Worm (Caenorhabditis elegans) whole organism, L4 larva: ENCODE results near the gene F33E11.2.

Experiments used
- F10B5.3 ChIP-seq: sonication (generic microtip); optimal IDR thresholded peaks from 2 replicates; lab custom pipeline; 2016; ENCODE audit warnings: mild to moderate bottlenecking, missing genetic modification characterization, missing compliant biosample characterization
- F49E8.2 ChIP-seq: sonication (generic microtip); optimal IDR thresholded peaks from 2 replicates; lab custom pipeline; 2016; ENCODE audit warnings: missing compliant biosample characterization, mild to moderate bottlenecking, missing genetic modification characterization, borderline replicate concordance
- ZK337.2 ChIP-seq: fragments of 200-800 bp; sonication (Bioruptor generic); IDR thresholded peaks from 2 replicates; pipeline ENCODE4 v1.3.6; 2022; ENCODE audit warnings: missing genetic modification reagents, missing genetic modification characterization, missing compliant biosample characterization
- ZK546.5 ChIP-seq, 2 experiments: sonication (generic microtip); optimal IDR thresholded peaks; 2 replicates each; lab custom pipeline; 2017; ENCODE audit warnings: missing biosample characterization in 2 of 2, missing genetic modification characterization in 2 of 2
- ama-1 ChIP-seq: fragments of 150-350 bp; optimal IDR thresholded peaks from 2 replicates; lab custom pipeline; 2014; ENCODE audit warnings: inconsistent platforms, mixed read lengths
- arid-1 ChIP-seq: fragments of 200-800 bp; sonication (Bioruptor generic); conservative IDR thresholded peaks from 2 replicates; pipeline ENCODE4 v1.3.6; 2022; ENCODE audit warnings: missing genetic modification reagents, missing genetic modification characterization, missing compliant biosample characterization
- ceh-20 ChIP-seq: fragments of 200-800 bp; sonication (Bioruptor generic); IDR thresholded peaks from 2 replicates; pipeline ENCODE4 v1.3.6; 2022; ENCODE audit warnings: missing genetic modification reagents, missing genetic modification characterization, missing compliant biosample characterization
- ceh-28 ChIP-seq: fragments of 150-350 bp; optimal IDR thresholded peaks from 2 replicates; lab custom pipeline; 2014; ENCODE audit warnings: missing biosample characterization, missing genetic modification reagents, missing genetic modification characterization
- ceh-44 ChIP-seq: fragments of 200-800 bp; sonication (Bioruptor generic); IDR thresholded peaks from 2 replicates; pipeline ENCODE4 v1.3.6; 2022; ENCODE audit warnings: missing genetic modification reagents, missing genetic modification characterization, missing compliant biosample characterization
- ceh-82 ChIP-seq: sonication (generic microtip); optimal IDR thresholded peaks from 2 replicates; lab custom pipeline; 2017; ENCODE audit warnings: missing biosample characterization, missing genetic modification characterization
- cey-2 ChIP-seq: sonication (generic microtip); optimal IDR thresholded peaks from 3 replicates; lab custom pipeline; 2017; ENCODE audit warnings: missing genetic modification characterization, mild to moderate bottlenecking, missing compliant biosample characterization, antibody characterized with exemption, borderline replicate concordance; ENCODE audit not compliant: insufficient read depth
- ctbp-1 ChIP-seq: fragments of 200-800 bp; sonication (Bioruptor generic); IDR thresholded peaks from 2 replicates; pipeline ENCODE4 v1.3.6; 2022; ENCODE audit warnings: missing genetic modification reagents, missing genetic modification characterization, missing compliant biosample characterization
- daf-12 ChIP-seq: fragments of 150-350 bp; optimal IDR thresholded peaks from 2 replicates; lab custom pipeline; 2014; ENCODE audit warnings: missing biosample characterization, missing genetic modification reagents, missing genetic modification characterization
- daf-19 ChIP-seq: fragments of 200-800 bp; sonication (Bioruptor generic); conservative IDR thresholded peaks from 2 replicates; pipeline ENCODE4 v1.3.6; 2022; ENCODE audit warnings: missing genetic modification characterization, missing compliant biosample characterization
- dmd-6 ChIP-seq: fragments of 200-800 bp; sonication (Bioruptor generic); IDR thresholded peaks from 2 replicates; pipeline ENCODE4 v1.3.6; 2022; ENCODE audit warnings: missing genetic modification reagents, missing genetic modification characterization, missing compliant biosample characterization
- dmd-8 ChIP-seq: fragments of 200-800 bp; sonication (Bioruptor generic); IDR thresholded peaks from 2 replicates; pipeline ENCODE4 v1.3.6; 2022; ENCODE audit warnings: missing genetic modification characterization, missing compliant biosample characterization
- dpl-1 ChIP-seq: fragments of 150-350 bp; optimal IDR thresholded peaks from 2 replicates; lab custom pipeline; 2014; ENCODE audit warnings: missing biosample characterization, missing genetic modification reagents, missing genetic modification characterization
- dve-1 ChIP-seq: sonication (generic microtip); optimal IDR thresholded peaks from 2 replicates; lab custom pipeline; 2017; ENCODE audit warnings: antibody characterized with exemption, mild to moderate bottlenecking, missing genetic modification characterization, missing compliant biosample characterization; ENCODE audit not compliant: insufficient read depth
- egl-27 ChIP-seq: sonication (generic microtip); optimal IDR thresholded peaks from 3 replicates; lab custom pipeline; 2017; ENCODE audit warnings: missing biosample characterization, missing genetic modification reagents, missing genetic modification characterization
- egl-43 ChIP-seq: fragments of 200-800 bp; sonication (Bioruptor generic); IDR thresholded peaks from 2 replicates; pipeline ENCODE4 v1.3.6; 2022; ENCODE audit warnings: missing genetic modification reagents, missing genetic modification characterization, missing compliant biosample characterization
- gei-8 ChIP-seq: fragments of 200-800 bp; sonication (Bioruptor generic); optimal IDR thresholded peaks from 2 replicates; lab custom pipeline; 2018; ENCODE audit warnings: mild to moderate bottlenecking, missing genetic modification characterization, missing compliant biosample characterization
- hlh-11 ChIP-seq: fragments of 200-800 bp; sonication (Bioruptor generic); optimal IDR thresholded peaks from 2 replicates; lab custom pipeline; 2018; ENCODE audit warnings: mild to moderate bottlenecking, missing genetic modification characterization, missing compliant biosample characterization
- hlh-30 ChIP-seq: sonication (generic microtip); optimal IDR thresholded peaks from 2 replicates; lab custom pipeline; 2017; ENCODE audit warnings: antibody characterized with exemption, mild to moderate bottlenecking, missing genetic modification characterization, missing compliant biosample characterization; ENCODE audit not compliant: insufficient read depth
- hmg-1.1 ChIP-seq: fragments of 200-800 bp; sonication (Bioruptor generic); IDR thresholded peaks from 2 replicates; pipeline ENCODE4 v1.3.6; 2022; ENCODE audit warnings: missing genetic modification reagents, missing genetic modification characterization, missing compliant biosample characterization
- lin-1 ChIP-seq: fragments of 200-800 bp; sonication (Bioruptor generic); IDR thresholded peaks from 2 replicates; pipeline ENCODE4 v1.3.6; 2022; ENCODE audit warnings: missing genetic modification reagents, missing genetic modification characterization, missing compliant biosample characterization
- lin-13 ChIP-seq: fragments of 150-350 bp; optimal IDR thresholded peaks from 2 replicates; lab custom pipeline; 2014; ENCODE audit warnings: missing biosample characterization, missing genetic modification reagents, missing genetic modification characterization
- lin-15B ChIP-seq: fragments of 150-350 bp; sonication (generic microtip); optimal IDR thresholded peaks from 3 replicates; lab custom pipeline; 2014; ENCODE audit warnings: missing biosample characterization, missing genetic modification characterization
- lin-29 ChIP-seq: fragments of 200-800 bp; sonication (Bioruptor generic); IDR thresholded peaks from 2 replicates; pipeline ENCODE4 v1.3.6; 2022; ENCODE audit warnings: missing genetic modification reagents, missing genetic modification characterization, missing compliant biosample characterization
- lin-38 ChIP-seq: fragments of 200-800 bp; sonication (Bioruptor generic); IDR thresholded peaks from 2 replicates; pipeline ENCODE4 v1.3.6; 2022; ENCODE audit warnings: missing genetic modification reagents, missing genetic modification characterization, missing compliant biosample characterization
- lin-39 ChIP-seq: fragments of 150-350 bp; optimal IDR thresholded peaks from 2 replicates; lab custom pipeline; 2014; ENCODE audit warnings: missing biosample characterization, missing genetic modification reagents, missing genetic modification characterization
- madf-9 ChIP-seq: fragments of 200-800 bp; sonication (Bioruptor generic); conservative IDR thresholded peaks from 2 replicates; pipeline ENCODE4 v1.3.6; 2022; ENCODE audit warnings: missing genetic modification reagents, missing genetic modification characterization, missing compliant biosample characterization
- mdl-1 ChIP-seq, 2 experiments: fragments of 150-350 bp in 1 of 2; sonication (generic microtip) in 1 of 2; optimal IDR thresholded peaks; 2 replicates each; lab custom pipeline; 2014 to 2017; ENCODE audit warnings: missing biosample characterization in 2 of 2, missing genetic modification characterization in 2 of 2
- mdt-29 ChIP-seq: fragments of 200-800 bp; sonication (Bioruptor generic); IDR thresholded peaks from 2 replicates; pipeline ENCODE4 v1.3.6; 2022; ENCODE audit warnings: missing genetic modification reagents, missing genetic modification characterization, missing compliant biosample characterization
- mxl-2 ChIP-seq: fragments of 200-800 bp; sonication (Bioruptor generic); conservative IDR thresholded peaks from 2 replicates; pipeline ENCODE4 v1.3.6; 2022; ENCODE audit warnings: missing genetic modification reagents, missing genetic modification characterization, missing compliant biosample characterization
- mxl-3 ChIP-seq: fragments of 200-800 bp; sonication (Bioruptor generic); optimal IDR thresholded peaks from 2 replicates; lab custom pipeline; 2018; ENCODE audit warnings: mild to moderate bottlenecking, missing genetic modification characterization, missing compliant biosample characterization
- nhr-102 ChIP-seq: sonication (generic microtip); optimal IDR thresholded peaks from 2 replicates; lab custom pipeline; 2016; ENCODE audit warnings: mild to moderate bottlenecking, missing genetic modification characterization, moderate library complexity, missing compliant biosample characterization
- nhr-11 ChIP-seq: fragments of 150-350 bp; optimal IDR thresholded peaks from 2 replicates; lab custom pipeline; 2014; ENCODE audit warnings: missing biosample characterization, missing genetic modification characterization
- nhr-41 ChIP-seq: fragments of 200-800 bp; sonication (Bioruptor generic); IDR thresholded peaks from 2 replicates; pipeline ENCODE4 v1.3.6; 2022; ENCODE audit warnings: missing genetic modification reagents, missing genetic modification characterization, missing compliant biosample characterization
- nhr-42 ChIP-seq: fragments of 200-800 bp; sonication (Bioruptor generic); IDR thresholded peaks from 2 replicates; pipeline ENCODE4 v1.3.6; 2022; ENCODE audit warnings: missing genetic modification characterization, missing compliant biosample characterization
- nhr-48 ChIP-seq: sonication (generic microtip); optimal IDR thresholded peaks from 2 replicates; lab custom pipeline; 2016; ENCODE audit warnings: mild to moderate bottlenecking, missing genetic modification characterization, missing compliant biosample characterization
- php-3 ChIP-seq: fragments of 200-800 bp; sonication (Bioruptor generic); IDR thresholded peaks from 2 replicates; pipeline ENCODE4 v1.3.6; 2022; ENCODE audit warnings: missing genetic modification reagents, missing genetic modification characterization, missing compliant biosample characterization
- pqm-1 ChIP-seq: sonication (generic microtip); optimal IDR thresholded peaks from 2 replicates; lab custom pipeline; 2017; ENCODE audit warnings: missing biosample characterization, missing genetic modification characterization
- saeg-2 ChIP-seq: fragments of 200-800 bp; sonication (Bioruptor generic); IDR thresholded peaks from 2 replicates; pipeline ENCODE4 v1.3.6; 2022; ENCODE audit warnings: missing genetic modification reagents, missing genetic modification characterization, missing compliant biosample characterization
- sdz-12 ChIP-seq: fragments of 200-800 bp; sonication (Bioruptor generic); optimal IDR thresholded peaks from 2 replicates; lab custom pipeline; 2018; ENCODE audit warnings: mild to moderate bottlenecking, missing genetic modification characterization, missing compliant biosample characterization
- skn-1 ChIP-seq: fragments of 150-350 bp; optimal IDR thresholded peaks from 2 replicates; lab custom pipeline; 2014; ENCODE audit warnings: missing biosample characterization, missing genetic modification characterization
- tag-97 ChIP-seq: fragments of 200-800 bp; sonication (Bioruptor generic); IDR thresholded peaks from 2 replicates; pipeline ENCODE4 v1.3.6; 2022; ENCODE audit warnings: missing genetic modification characterization, missing compliant biosample characterization
- unc-130 ChIP-seq: sonication (generic microtip); optimal IDR thresholded peaks from 2 replicates; lab custom pipeline; 2016; ENCODE audit warnings: missing genetic modification reagents, missing genetic modification characterization, missing compliant biosample characterization
- vab-7 ChIP-seq: fragments of 200-800 bp; sonication (Bioruptor generic); IDR thresholded peaks from 2 replicates; pipeline ENCODE4 v1.3.6; 2022; ENCODE audit warnings: missing genetic modification reagents, missing genetic modification characterization, missing compliant biosample characterization
- zag-1 ChIP-seq: fragments of 150-350 bp; optimal IDR thresholded peaks from 2 replicates; lab custom pipeline; 2014; ENCODE audit warnings: missing biosample characterization, missing genetic modification characterization
- zfp-3 ChIP-seq: fragments of 200-800 bp; sonication (Bioruptor generic); conservative IDR thresholded peaks from 2 replicates; pipeline ENCODE4 v1.3.6; 2022; ENCODE audit warnings: missing genetic modification reagents, missing genetic modification characterization, missing compliant biosample characterization
- zip-11 ChIP-seq: fragments of 200-800 bp; sonication (Bioruptor generic); IDR thresholded peaks from 2 replicates; pipeline ENCODE4 v1.3.6; 2022; ENCODE audit warnings: missing genetic modification characterization, missing compliant biosample characterization

F33E11.2 gene

ce11 chrV:349054-349453 lies 51.3 kb downstream of the F33E11.2 start, which contains the start of gene atg-9:
atg-9 (plus strand) TSS chrV:349385.
- TF ChIP-seq pqm-1 (tag; lab: Kevin White, UChicago), result no peak
- TF ChIP-seq lin-38 (GFP tag; lab: Robert Waterston, UW), result peak; percentile 97
- peak; percentile 45; the same call in 1 of the 2 replicates for TF ChIP-seq madf-9
- no peak for TF ChIP-seq saeg-2 (GFP tag; lab: Robert Waterston, UW)
- TF ChIP-seq sdz-12 (GFP tag; lab: Kevin White, UChicago), result no peak
- TF ChIP-seq ceh-28 (tag; lab: Kevin White, UChicago), result no peak
- no peak for TF ChIP-seq nhr-42 (GFP tag; lab: Robert Waterston, UW)
- TF ChIP-seq ZK546.5 (tag; optimal IDR thresholded peaks at IDR 0.05; lab: Kevin White, UChicago), result no peak
- TF ChIP-seq mdl-1 (tag; optimal IDR thresholded peaks at IDR 0.05; lab: Kevin White, UChicago), result peak; percentile 71 to 96
- TF ChIP-seq lin-15B (tag; lab: Kevin White, UChicago), result no peak
- TF ChIP-seq ceh-82 (tag; lab: Kevin White, UChicago), result no peak
- TF ChIP-seq arid-1 (GFP tag; lab: Robert Waterston, UW), result peak; percentile 46; the same call in 1 of the 2 replicates
- TF ChIP-seq php-3 (GFP tag; lab: Robert Waterston, UW), result 0 out of 2 replicates have a peak, but pooled peaks have one; percentile 23
- no peak for TF ChIP-seq zag-1 (tag; lab: Kevin White, UChicago)
- TF ChIP-seq ZK337.2 (GFP tag; lab: Robert Waterston, UW), result no peak
- no peak for TF ChIP-seq daf-19 (GFP tag; lab: Robert Waterston, UW)
- TF ChIP-seq mxl-2 (GFP tag; lab: Robert Waterston, UW), result peak; percentile 58; the same call in 1 of the 2 replicates
- 0 out of 2 replicates have a peak, but pooled peaks have one; percentile 59 for TF ChIP-seq zfp-3 (GFP tag; lab: Robert Waterston, UW)
- no peak for TF ChIP-seq nhr-48
- TF ChIP-seq cey-2, result no peak
- no peak for TF ChIP-seq egl-27 (tag; lab: Kevin White, UChicago)
- no peak for TF ChIP-seq ceh-20
- TF ChIP-seq lin-29 (GFP tag; lab: Robert Waterston, UW), result no peak
- TF ChIP-seq mdt-29 (GFP tag; lab: Robert Waterston, UW), result no peak
- peak; percentile 64 for TF ChIP-seq dpl-1
- TF ChIP-seq F49E8.2, result no peak
- TF ChIP-seq ama-1 (lab: Kevin White, UChicago), result peak; percentile 51
- peak; percentile 85 for TF ChIP-seq lin-1
- no peak for TF ChIP-seq ceh-44 (GFP tag; lab: Robert Waterston, UW)
- no peak for TF ChIP-seq dmd-8
- TF ChIP-seq nhr-11 (tag; lab: Kevin White, UChicago), result no peak
- TF ChIP-seq daf-12 (tag; lab: Kevin White, UChicago), result no peak
- TF ChIP-seq skn-1 (tag; lab: Kevin White, UChicago), result no peak
- TF ChIP-seq hlh-30 (tag; lab: Kevin White, UChicago), result peak; percentile 99
- no peak for TF ChIP-seq egl-43 (GFP tag; lab: Robert Waterston, UW)
- peak; percentile 77 for TF ChIP-seq hmg-1.1
- no peak for TF ChIP-seq zip-11 (GFP tag; lab: Robert Waterston, UW)
- TF ChIP-seq ctbp-1 (GFP tag; lab: Robert Waterston, UW), result peak; percentile 54
- no peak for TF ChIP-seq F10B5.3
- TF ChIP-seq unc-130, result no peak
- peak; percentile 28 for TF ChIP-seq nhr-102 (tag; lab: Kevin White, UChicago)
- TF ChIP-seq lin-13 (GFP tag; lab: Kevin White, UChicago), result peak; percentile 53
- no peak for TF ChIP-seq tag-97 (GFP tag; lab: Robert Waterston, UW)
- no peak for TF ChIP-seq lin-39 (tag; lab: Kevin White, UChicago)
- peak; percentile 85 for TF ChIP-seq dve-1 (tag; lab: Kevin White, UChicago)
- peak; percentile 93 for TF ChIP-seq hlh-11 (tag; lab: Kevin White, UChicago)
- peak; percentile 61 for TF ChIP-seq dmd-6 (GFP tag; lab: Robert Waterston, UW)
- no peak for TF ChIP-seq gei-8 (GFP tag; lab: Kevin White, UChicago)
- TF ChIP-seq mxl-3, result peak; percentile 83
- TF ChIP-seq vab-7 (GFP tag; lab: Robert Waterston, UW), result peak; percentile 51; the same call in 1 of the 2 replicates
- no peak for TF ChIP-seq nhr-41 (GFP tag; lab: Robert Waterston, UW)
